Worm (Caenorhabditis elegans): ENCODE data around the gene K02B2.6.

DNA sequence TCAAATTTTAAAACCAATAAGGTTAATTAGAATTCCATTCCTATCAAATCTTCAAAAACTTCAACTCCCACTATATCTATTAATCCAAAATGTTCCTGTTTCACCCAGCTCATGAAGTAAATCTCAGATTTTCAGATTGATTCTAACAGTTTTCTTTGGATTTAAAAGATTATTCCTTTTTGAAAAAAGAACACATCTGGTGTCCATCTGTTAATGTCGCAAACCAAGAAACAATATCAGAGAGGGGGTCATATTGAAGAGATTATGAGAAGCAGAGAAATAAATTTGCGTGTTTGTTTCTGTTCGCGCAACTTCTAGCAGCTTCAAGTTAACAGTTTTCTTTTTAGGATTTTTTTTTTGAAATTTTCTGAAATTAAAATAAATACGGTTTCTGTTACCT, 33.1 kb downstream of the K02B2.6 start:
- TF ChIP-seq pqm-1 (tag; optimal IDR thresholded peaks at IDR 0.05) (no peak), dve-1 (tag; optimal IDR thresholded peaks at IDR 0.05; ENCODE audit: insufficient read depth) (no peak), pha-4 (GFP tag; IDR thresholded peaks at IDR 0.05) (no peak), pha-4 (tag; optimal IDR thresholded peaks at IDR 0.05) (no peak), daf-12 (tag; optimal IDR thresholded peaks at IDR 0.05) (no peak), ZK546.5 (tag; optimal IDR thresholded peaks at IDR 0.05) (no peak)
